Worm (Caenorhabditis elegans) whole organism, mixed stage, embryonic: ENCODE results near the gene gpa-4.
A peak's percentile ranks its signal among the peaks of the same experiment; 100 is the strongest.

Experiments
- ces-1 ChIP-seq: fragments of 150-350 bp; optimal IDR thresholded peaks from 2 replicates; lab custom pipeline; 2014; ENCODE audit warnings: missing biosample characterization, missing genetic modification reagents, missing genetic modification characterization
- elt-3 ChIP-seq: fragments of 150-350 bp; optimal IDR thresholded peaks from 2 replicates; lab custom pipeline; 2014; ENCODE audit warnings: missing biosample characterization, missing genetic modification characterization
- mep-1 ChIP-seq: fragments of 150-350 bp; optimal IDR thresholded peaks from 2 replicates; lab custom pipeline; 2017; ENCODE audit warnings: missing biosample characterization, missing genetic modification reagents, missing genetic modification characterization, inconsistent platforms
- mls-2 ChIP-seq: sonication (generic microtip); optimal IDR thresholded peaks from 2 replicates; lab custom pipeline; 2016; ENCODE audit warnings: mild to moderate bottlenecking, missing genetic modification characterization, moderate library complexity, missing compliant biosample characterization
- ztf-11 ChIP-seq: fragments of 150-350 bp; optimal IDR thresholded peaks from 2 replicates; lab custom pipeline; 2014; ENCODE audit warnings: missing biosample characterization, missing genetic modification characterization

- TF ChIP-seq ces-1 = peak; percentile 88
- TF ChIP-seq ztf-11 (tag; lab: Kevin White, UChicago) = no peak
- TF ChIP-seq mls-2 (tag; lab: Kevin White, UChicago) = no peak
- peak; percentile 9 for TF ChIP-seq mep-1 (tag; lab: Kevin White, UChicago)
- no peak for TF ChIP-seq elt-3 (tag; lab: Kevin White, UChicago)
Measured at ce11 chrIV:366406-366805, 35.1 kb upstream of the gpa-4 start.
